Fruit fly (Drosophila melanogaster) whole organism, adult: ENCODE results near the gene CG32816.

Experiments used
- CG7045 ChIP-seq: fragments of 200-800 bp; sonication (Bioruptor generic); optimal IDR thresholded peaks from 2 replicates; lab custom pipeline; 2017; ENCODE audit warnings: missing biosample characterization, mild to moderate bottlenecking, missing genetic modification characterization
- Hr96 ChIP-seq: fragments of 200-800 bp; sonication (Bioruptor generic); optimal IDR thresholded peaks from 2 replicates; lab custom pipeline; 2016; ENCODE audit warnings: missing biosample characterization, missing genetic modification characterization
- cnc ChIP-seq, 2 experiments: fragments of >200 bp; optimal IDR thresholded peaks; 2 replicates each; lab custom pipeline; 2017
- kay ChIP-seq: fragments of 200-800 bp; sonication (Bioruptor generic); peaks from one replicate; lab custom pipeline; 2016; ENCODE audit warnings: missing biosample characterization, missing genetic modification characterization, borderline replicate concordance
- tj ChIP-seq: fragments of 200-800 bp; sonication (Bioruptor generic); optimal IDR thresholded peaks from 3 replicates; lab custom pipeline; 2017; ENCODE audit warnings: missing biosample characterization, mild to moderate bottlenecking, missing genetic modification characterization, moderate library complexity

dm6 chrX:390457-390856 lies 80.1 kb downstream of the CG32816 start:
- TF ChIP-seq Hr96 (GFP tag; lab: Kevin White, UChicago) (no peak), kay (GFP tag; lab: Kevin White, UChicago) (no peak), tj (no peak), CG7045 (GFP tag; lab: Kevin White, UChicago) (no peak), cnc (optimal IDR thresholded peaks at IDR 0.05; lab: Kevin White, UChicago) (no peak)
